Fruit fly (Drosophila melanogaster) whole organism, embryonic: ENCODE results near the gene CCT7.

Experiments used
- ATbp ChIP-seq: fragments of 200-800 bp; sonication (Bioruptor generic); optimal IDR thresholded peaks from 2 replicates; lab custom pipeline; 2017; ENCODE audit warnings: missing biosample characterization, mild to moderate bottlenecking, missing genetic modification characterization, missing genetic modification reagents
- Atf6 ChIP-seq: fragments of 200-800 bp; sonication (Bioruptor generic); IDR thresholded peaks from 2 replicates; pipeline ENCODE4 v1.3.6; 2022; ENCODE audit warnings: missing biosample characterization, missing genetic modification characterization
- Awh ChIP-seq: fragments of 200-800 bp; sonication (Bioruptor generic); IDR thresholded peaks from 2 replicates; pipeline ENCODE4, ENCODE4 v1.3.6; 2022; ENCODE audit warnings: missing biosample characterization, missing genetic modification characterization
- CG12104 ChIP-seq: fragments of 200-800 bp; sonication (Bioruptor generic); optimal IDR thresholded peaks from 3 replicates; lab custom pipeline; 2016; ENCODE audit warnings: missing biosample characterization, missing genetic modification characterization
- CG12942 ChIP-seq: fragments of 200-800 bp; sonication (Bioruptor generic); optimal IDR thresholded peaks from 3 replicates; lab custom pipeline; 2016; ENCODE audit warnings: missing biosample characterization, missing genetic modification characterization
- CG14050 ChIP-seq: fragments of 200-800 bp; sonication (Bioruptor generic); IDR thresholded peaks from 3 replicates; pipeline ENCODE4 v1.3.6; 2022; ENCODE audit warnings: missing biosample characterization, missing genetic modification characterization
- CG15479 ChIP-seq: fragments of 200-800 bp; sonication (Bioruptor generic); optimal IDR thresholded peaks from 3 replicates; lab custom pipeline; 2019; ENCODE audit warnings: missing biosample characterization, mild to moderate bottlenecking, missing genetic modification characterization, moderate library complexity
- CG15601 ChIP-seq: fragments of 200-800 bp; sonication (Bioruptor generic); optimal IDR thresholded peaks from 3 replicates; lab custom pipeline; 2019; ENCODE audit warnings: missing biosample characterization, mild to moderate bottlenecking, missing genetic modification characterization, moderate library complexity
- CG16779 ChIP-seq: fragments of 200-800 bp; sonication (Bioruptor generic); IDR thresholded peaks from 2 replicates; pipeline ENCODE4 v1.3.6; 2022; ENCODE audit warnings: missing biosample characterization, missing genetic modification characterization
- CG16815 ChIP-seq: fragments of 200-800 bp; sonication (Bioruptor generic); optimal IDR thresholded peaks from 3 replicates; lab custom pipeline; 2017; ENCODE audit warnings: missing biosample characterization, mild to moderate bottlenecking, missing genetic modification characterization
- CG17568 ChIP-seq: fragments of 200-800 bp; sonication (Bioruptor generic); optimal IDR thresholded peaks from 2 replicates; lab custom pipeline; 2018; ENCODE audit warnings: missing biosample characterization, mild to moderate bottlenecking, missing genetic modification characterization, moderate library complexity
- CG2678 ChIP-seq: fragments of 200-800 bp; sonication (Bioruptor generic); optimal IDR thresholded peaks from 3 replicates; lab custom pipeline; 2019; ENCODE audit warnings: missing biosample characterization, mild to moderate bottlenecking, missing genetic modification characterization, moderate library complexity
- CG7357 ChIP-seq: fragments of 200-800 bp; sonication (Bioruptor generic); IDR thresholded peaks from 3 replicates; pipeline ENCODE4 v1.3.6; 2022; ENCODE audit warnings: missing biosample characterization, missing genetic modification characterization
- CG8924 ChIP-seq: fragments of 200-800 bp; optimal IDR thresholded peaks from 3 replicates; lab custom pipeline; 2019; ENCODE audit warnings: missing biosample characterization, mild to moderate bottlenecking, missing genetic modification characterization, moderate library complexity
- Dip3 ChIP-seq: fragments of 200-800 bp; sonication (Bioruptor generic); optimal IDR thresholded peaks from 3 replicates; lab custom pipeline; 2016; ENCODE audit warnings: missing biosample characterization, missing genetic modification characterization
- Drgx ChIP-seq: fragments of 200-800 bp; sonication (Bioruptor generic); IDR thresholded peaks from 2 replicates; pipeline ENCODE4 v1.3.6; 2022; ENCODE audit warnings: missing biosample characterization, missing genetic modification characterization
- E2f1 ChIP-seq: fragments of 200-800 bp; sonication (Bioruptor generic); IDR thresholded peaks from 2 replicates; pipeline ENCODE4 v1.3.6; 2022; ENCODE audit warnings: missing biosample characterization, missing genetic modification characterization
- HHEX ChIP-seq: fragments of 200-800 bp; sonication (Bioruptor generic); optimal IDR thresholded peaks from 3 replicates; lab custom pipeline; 2017; ENCODE audit warnings: missing biosample characterization, mild to moderate bottlenecking, missing genetic modification characterization, missing genetic modification reagents
- Hr78 ChIP-seq, 2 experiments: fragments of 200-800 bp in 1 of 2; fragments of >200 bp in 1 of 2; sonication (Bioruptor generic) in 1 of 2; optimal IDR thresholded peaks; 2 replicates each; lab custom pipeline; 2017 to 2019; ENCODE audit warnings: missing biosample characterization in 2 of 2, missing genetic modification characterization in 2 of 2, mild to moderate bottlenecking in 1 of 2, moderate library complexity in 1 of 2
- Kr ChIP-seq: fragments of 200-800 bp; sonication (Bioruptor generic); optimal IDR thresholded peaks from 2 replicates; lab custom pipeline; 2017; ENCODE audit warnings: missing biosample characterization, mild to moderate bottlenecking, missing genetic modification characterization
- Mrtf ChIP-seq: fragments of 200-800 bp; sonication (Bioruptor generic); IDR thresholded peaks from 3 replicates; pipeline ENCODE4 v1.3.6; 2022; ENCODE audit warnings: missing biosample characterization, missing genetic modification characterization
- NC2β ChIP-seq: fragments of 200-800 bp; sonication (Bioruptor generic); optimal IDR thresholded peaks from 2 replicates; lab custom pipeline; 2016; ENCODE audit warnings: missing biosample characterization, missing genetic modification characterization
- Neu2 ChIP-seq: fragments of 200-800 bp; sonication (Bioruptor generic); optimal IDR thresholded peaks from 3 replicates; lab custom pipeline; 2016; ENCODE audit warnings: missing biosample characterization, missing genetic modification characterization, borderline replicate concordance
- Nf-YA ChIP-seq: fragments of 200-800 bp; sonication (Bioruptor generic); IDR thresholded peaks from 2 replicates; pipeline ENCODE4 v1.3.6; 2022; ENCODE audit warnings: missing biosample characterization, missing genetic modification characterization
- Oli ChIP-seq: fragments of 200-800 bp; sonication (Bioruptor generic); optimal IDR thresholded peaks from 2 replicates; lab custom pipeline; 2018; ENCODE audit warnings: missing biosample characterization, mild to moderate bottlenecking, missing genetic modification characterization, moderate library complexity
- Ptx1 ChIP-seq: fragments of 200-800 bp; sonication (Bioruptor generic); IDR thresholded peaks from 2 replicates; pipeline ENCODE4 v1.3.6; 2022; ENCODE audit warnings: missing biosample characterization, missing genetic modification characterization
- Rx ChIP-seq: fragments of 200-800 bp; sonication (Bioruptor generic); IDR thresholded peaks from 2 replicates; pipeline ENCODE4 v1.3.6; 2022; ENCODE audit warnings: missing biosample characterization, missing genetic modification characterization
- Six4 ChIP-seq: fragments of 200-800 bp; sonication (Bioruptor generic); optimal IDR thresholded peaks from 2 replicates; lab custom pipeline; 2016; ENCODE audit warnings: missing biosample characterization, missing genetic modification characterization
- Sox102F ChIP-seq: fragments of 200-800 bp; sonication (Bioruptor generic); optimal IDR thresholded peaks from 2 replicates; lab custom pipeline; 2018; ENCODE audit warnings: missing biosample characterization, mild to moderate bottlenecking, missing genetic modification characterization, moderate library complexity
- Ssrp ChIP-seq: fragments of 200-800 bp; sonication (Bioruptor generic); optimal IDR thresholded peaks from 2 replicates; lab custom pipeline; 2018; ENCODE audit warnings: missing biosample characterization, mild to moderate bottlenecking, missing genetic modification characterization, moderate library complexity
- Xrp1 ChIP-seq: fragments of 200-800 bp; sonication (Bioruptor generic); IDR thresholded peaks from 2 replicates; pipeline ENCODE4 v1.3.6; 2022; ENCODE audit warnings: missing biosample characterization, missing genetic modification characterization
- ara ChIP-seq: fragments of 200-800 bp; sonication (Bioruptor generic); IDR thresholded peaks from 2 replicates; pipeline ENCODE4 v1.3.6; 2022; ENCODE audit warnings: missing biosample characterization, missing genetic modification characterization
- ash1 ChIP-seq: fragments of 200-800 bp; sonication (Bioruptor generic); optimal IDR thresholded peaks from 2 replicates; lab custom pipeline; 2018; ENCODE audit warnings: missing biosample characterization, mild to moderate bottlenecking, missing genetic modification characterization
- bigmax ChIP-seq: fragments of 200-800 bp; sonication (Bioruptor generic); optimal IDR thresholded peaks from 2 replicates; lab custom pipeline; 2018; ENCODE audit warnings: missing biosample characterization, mild to moderate bottlenecking, missing genetic modification characterization
- bsh ChIP-seq, 2 experiments: fragments of 200-800 bp; sonication (Bioruptor generic); optimal IDR thresholded peaks; 2 replicates each; lab custom pipeline; 2017 to 2018; ENCODE audit warnings: mild to moderate bottlenecking in 2 of 2, missing biosample characterization in 2 of 2, missing genetic modification characterization in 2 of 2, moderate library complexity in 1 of 2
- dimm ChIP-seq: fragments of 200-800 bp; sonication (Bioruptor generic); IDR thresholded peaks from 2 replicates; pipeline ENCODE4 v1.3.6; 2022; ENCODE audit warnings: missing biosample characterization, missing genetic modification characterization
- dmrt11E ChIP-seq: fragments of 200-800 bp; sonication (Bioruptor generic); optimal IDR thresholded peaks from 3 replicates; lab custom pipeline; 2018; ENCODE audit warnings: missing biosample characterization, mild to moderate bottlenecking, missing genetic modification characterization, moderate library complexity
- esg ChIP-seq: fragments of 200-800 bp; sonication (Bioruptor generic); conservative IDR thresholded peaks from 2 replicates; pipeline ENCODE4 v1.3.6; 2022; ENCODE audit warnings: missing biosample characterization, missing genetic modification characterization
- eve ChIP-seq, 2 experiments: fragments of >200 bp; optimal IDR thresholded peaks; 2 replicates each; lab custom pipeline; 2017; ENCODE audit warnings: missing biosample characterization in 2 of 2, missing genetic modification characterization in 2 of 2
- gem ChIP-seq: fragments of 200-800 bp; sonication (Bioruptor generic); optimal IDR thresholded peaks from 2 replicates; lab custom pipeline; 2019; ENCODE audit warnings: missing biosample characterization, mild to moderate bottlenecking, missing genetic modification characterization, moderate library complexity
- grau ChIP-seq: fragments of 200-800 bp; optimal IDR thresholded peaks from 3 replicates; lab custom pipeline; 2019; ENCODE audit warnings: missing biosample characterization, mild to moderate bottlenecking, missing genetic modification characterization, moderate library complexity
- nmo ChIP-seq: fragments of 200-800 bp; sonication (Bioruptor generic); optimal IDR thresholded peaks from 2 replicates; lab custom pipeline; 2018; ENCODE audit warnings: missing biosample characterization, mild to moderate bottlenecking, missing genetic modification characterization, moderate library complexity
- odd ChIP-seq: fragments of 200-800 bp; sonication (Bioruptor generic); optimal IDR thresholded peaks from 2 replicates; lab custom pipeline; 2017; ENCODE audit warnings: missing biosample characterization, mild to moderate bottlenecking, missing genetic modification characterization
- p53 ChIP-seq: fragments of 200-800 bp; sonication (Bioruptor generic); optimal IDR thresholded peaks from 2 replicates; lab custom pipeline; 2016; ENCODE audit warnings: missing biosample characterization, missing genetic modification characterization
- row ChIP-seq: fragments of 200-800 bp; sonication (Bioruptor generic); IDR thresholded peaks from 3 replicates; pipeline ENCODE4 v1.3.6; 2022; ENCODE audit warnings: missing biosample characterization, missing genetic modification characterization
- run ChIP-seq: fragments of 200-800 bp; sonication (Bioruptor generic); optimal IDR thresholded peaks from 3 replicates; lab custom pipeline; 2018; ENCODE audit warnings: missing biosample characterization, mild to moderate bottlenecking, missing genetic modification characterization
- sens ChIP-seq: fragments of 200-800 bp; sonication (Bioruptor generic); peaks from one replicate; lab custom pipeline; 2016; ENCODE audit warnings: missing biosample characterization, missing genetic modification characterization
- sim ChIP-seq: fragments of 200-800 bp; sonication (Bioruptor generic); IDR thresholded peaks from 2 replicates; pipeline ENCODE4 v1.3.6; 2022; ENCODE audit warnings: missing biosample characterization, missing genetic modification characterization
- sisA ChIP-seq: fragments of 200-800 bp; sonication (Bioruptor generic); IDR thresholded peaks from 2 replicates; pipeline ENCODE4 v1.3.6; 2022; ENCODE audit warnings: missing biosample characterization, missing genetic modification characterization
- tio ChIP-seq: fragments of 200-800 bp; sonication (Bioruptor generic); optimal IDR thresholded peaks from 2 replicates; lab custom pipeline; 2017; ENCODE audit warnings: missing biosample characterization, missing genetic modification characterization, inconsistent platforms
- tll ChIP-seq, 2 experiments: fragments of 200-800 bp in 1 of 2; fragments of >200 bp in 1 of 2; sonication (Bioruptor generic) in 1 of 2; optimal IDR thresholded peaks; 2 replicates each; lab custom pipeline; 2017 to 2019; ENCODE audit warnings: missing biosample characterization in 2 of 2, missing genetic modification characterization in 2 of 2, mild to moderate bottlenecking in 1 of 2, moderate library complexity in 1 of 2

CCT7 gene

DNA sequence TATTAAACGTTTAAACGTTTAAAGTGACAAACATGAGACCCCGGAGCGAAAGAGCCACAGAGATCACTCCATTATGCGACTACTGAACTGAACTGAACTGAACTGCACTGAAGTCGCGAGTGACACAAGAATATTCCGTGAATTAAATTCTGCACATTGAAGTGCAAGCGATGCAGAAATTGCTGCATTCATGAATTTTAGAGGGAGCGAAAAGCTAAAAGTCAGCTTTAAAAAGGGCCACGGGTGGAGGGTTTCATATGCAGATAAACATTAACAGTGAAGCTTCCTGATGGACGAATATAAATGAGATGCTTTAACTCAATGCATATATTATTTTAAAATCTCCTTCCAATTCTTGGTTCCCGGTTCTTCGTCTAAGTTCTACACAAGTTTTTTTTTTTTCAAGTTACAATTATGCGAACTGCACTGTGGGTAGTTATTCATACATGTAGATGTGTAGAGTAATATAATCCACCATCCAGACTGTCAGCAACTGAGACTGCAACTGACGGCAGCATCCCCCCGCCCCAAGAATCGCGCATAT is 45.8 kb downstream of the CCT7 start:
- no peak for TF ChIP-seq ara (GFP tag; lab: Robert Waterston, UW)
- no peak for TF ChIP-seq sim (GFP tag; lab: Robert Waterston, UW)
- TF ChIP-seq Kr (GFP tag; lab: Kevin White, UChicago), result no peak
- TF ChIP-seq tll (GFP tag; optimal IDR thresholded peaks at IDR 0.05; lab: Kevin White, UChicago), result no peak
- peak; percentile 44; the same call in 2 of the 3 replicates for TF ChIP-seq row (GFP tag; lab: Robert Waterston, UW)
- TF ChIP-seq Dip3 (GFP tag; lab: Kevin White, UChicago), result no peak
- TF ChIP-seq gem (tag; lab: Kevin White, UChicago), result peak; percentile 24
- TF ChIP-seq Hr78 (GFP tag; optimal IDR thresholded peaks at IDR 0.05; lab: Kevin White, UChicago), result no peak
- no peak for TF ChIP-seq odd (GFP tag; lab: Kevin White, UChicago)
- no peak for TF ChIP-seq CG16815 (GFP tag; lab: Kevin White, UChicago)
- 0 out of 2 replicates have a peak, but pooled peaks have one; percentile 18 for TF ChIP-seq Ptx1 (GFP tag; lab: Robert Waterston, UW)
- TF ChIP-seq dmrt11E (tag; lab: Kevin White, UChicago), result no peak
- no peak for TF ChIP-seq CG15601
- TF ChIP-seq CG7357 (GFP tag; lab: Robert Waterston, UW), result no peak
- TF ChIP-seq Rx (GFP tag; lab: Robert Waterston, UW), result no peak
- no peak for TF ChIP-seq ATbp (GFP tag; lab: Kevin White, UChicago)
- TF ChIP-seq CG14050 (GFP tag; lab: Robert Waterston, UW), result no peak
- TF ChIP-seq bsh (GFP tag; optimal IDR thresholded peaks at IDR 0.05; lab: Kevin White, UChicago), result peak; percentile 7 to 22
- no peak for TF ChIP-seq dimm (GFP tag; lab: Robert Waterston, UW)
- TF ChIP-seq esg (GFP tag; lab: Robert Waterston, UW), result no peak; the same call in 1 of the 2 replicates
- TF ChIP-seq Drgx (GFP tag; lab: Robert Waterston, UW), result peak; percentile 31; the same call in 1 of the 2 replicates
- TF ChIP-seq CG17568 (GFP tag; lab: Kevin White, UChicago), result no peak
- TF ChIP-seq Awh, result no peak
- TF ChIP-seq CG16779 (GFP tag; lab: Robert Waterston, UW), result no peak
- no peak for TF ChIP-seq CG2678
- peak; percentile 66 for TF ChIP-seq grau (tag; lab: Kevin White, UChicago)
- peak; percentile 15 for TF ChIP-seq Sox102F (GFP tag; lab: Kevin White, UChicago)
- TF ChIP-seq CG15479 (GFP tag; lab: Kevin White, UChicago), result no peak
- peak; percentile 6 for TF ChIP-seq Ssrp
- no peak for TF ChIP-seq Atf6
- no peak for TF ChIP-seq Six4 (GFP tag; lab: Kevin White, UChicago)
- TF ChIP-seq sisA (GFP tag; lab: Robert Waterston, UW), result 0 out of 2 replicates have a peak, but pooled peaks have one; percentile 9
- peak; percentile 36 for TF ChIP-seq sens
- TF ChIP-seq E2f1 (GFP tag; lab: Robert Waterston, UW), result no peak
- TF ChIP-seq bigmax (GFP tag; lab: Kevin White, UChicago), result no peak

DNA sequence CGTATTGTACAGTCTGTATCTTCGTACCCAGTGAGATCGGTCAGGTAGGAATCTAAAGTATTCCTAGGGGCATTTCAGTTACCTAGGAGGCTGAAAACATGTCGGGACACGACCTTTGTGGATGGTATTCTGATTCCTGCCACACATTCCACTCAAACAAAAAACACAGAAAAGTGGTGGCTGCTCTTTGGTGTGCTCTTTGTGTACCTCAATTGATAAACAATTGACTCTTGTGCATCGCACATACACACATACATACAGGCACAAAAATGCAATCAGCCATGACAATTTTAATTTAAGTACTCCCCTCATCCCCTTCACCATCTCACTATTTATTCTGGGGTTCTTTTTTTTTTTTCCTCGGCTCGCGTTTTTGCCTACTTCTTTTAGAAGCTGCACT is 46.8 kb downstream of the CCT7 start:
- TF ChIP-seq CG15479 (GFP tag; lab: Kevin White, UChicago) (peak; percentile 91), p53 (GFP tag; lab: Kevin White, UChicago) (peak; percentile 89), ash1 (GFP tag; lab: Kevin White, UChicago) (peak; percentile 16), Oli (no peak), Neu2 (GFP tag; lab: Kevin White, UChicago) (no peak), tll (GFP tag; optimal IDR thresholded peaks at IDR 0.05; lab: Kevin White, UChicago) (peak in 1 of 2 experiments; percentile 80), eve (GFP tag; optimal IDR thresholded peaks at IDR 0.05; lab: Kevin White, UChicago) (peak in 1 of 2 experiments; percentile 14), tio (GFP tag; lab: Kevin White, UChicago) (no peak), HHEX (GFP tag; lab: Kevin White, UChicago) (no peak), nmo (GFP tag; lab: Kevin White, UChicago) (no peak), NC2β (GFP tag; lab: Kevin White, UChicago) (no peak), CG8924 (tag; lab: Kevin White, UChicago) (peak; percentile 8), CG12942 (no peak), Mrtf (GFP tag; lab: Robert Waterston, UW) (no peak), Nf-YA (GFP tag; lab: Robert Waterston, UW) (no peak), CG12104 (GFP tag; lab: Kevin White, UChicago) (no peak), Xrp1 (GFP tag; lab: Robert Waterston, UW) (peak; percentile 30; the same call in 1 of the 2 replicates), run (no peak)
